Fruit fly (Drosophila melanogaster) whole organism, adult: ENCODE data around the gene CG43693.

ENCODE experiments used
- CG11617 ChIP-seq: fragments of 200-800 bp; sonication (Bioruptor generic); optimal IDR thresholded peaks from 2 replicates; lab custom pipeline; 2017; ENCODE audit warnings: mild to moderate bottlenecking, missing biosample characterization, missing genetic modification reagents, missing genetic modification characterization
- CG12768 ChIP-seq: fragments of 200-800 bp; sonication (Bioruptor generic); optimal IDR thresholded peaks from 2 replicates; lab custom pipeline; 2017; ENCODE audit warnings: missing biosample characterization, missing genetic modification characterization, mild to moderate bottlenecking, moderate library complexity, missing genetic modification reagents
- CG14711 ChIP-seq: fragments of 200-800 bp; sonication (Bioruptor generic); optimal IDR thresholded peaks from 2 replicates; lab custom pipeline; 2018; ENCODE audit warnings: missing biosample characterization, mild to moderate bottlenecking, missing genetic modification characterization, moderate library complexity
- CG1620 ChIP-seq: fragments of 200-800 bp; sonication (Bioruptor generic); optimal IDR thresholded peaks from 2 replicates; lab custom pipeline; 2016; ENCODE audit warnings: missing biosample characterization, missing genetic modification characterization
- CG33017 ChIP-seq: fragments of 200-800 bp; sonication (Bioruptor generic); optimal IDR thresholded peaks from 2 replicates; lab custom pipeline; 2018; ENCODE audit warnings: missing biosample characterization, mild to moderate bottlenecking, missing genetic modification characterization, moderate library complexity
- CG5204 ChIP-seq: fragments of 200-800 bp; sonication (Bioruptor generic); optimal IDR thresholded peaks from 2 replicates; lab custom pipeline; 2016; ENCODE audit warnings: missing biosample characterization, missing genetic modification characterization
- CG7045 ChIP-seq: fragments of 200-800 bp; sonication (Bioruptor generic); optimal IDR thresholded peaks from 2 replicates; lab custom pipeline; 2017; ENCODE audit warnings: missing biosample characterization, mild to moderate bottlenecking, missing genetic modification characterization
- CG7101 ChIP-seq: fragments of 200-800 bp; sonication (Bioruptor generic); optimal IDR thresholded peaks from 2 replicates; lab custom pipeline; 2018; ENCODE audit warnings: missing biosample characterization, mild to moderate bottlenecking, missing genetic modification characterization, moderate library complexity
- Clk ChIP-seq: fragments of 200-800 bp; sonication (Bioruptor generic); optimal IDR thresholded peaks from 2 replicates; lab custom pipeline; 2017; ENCODE audit warnings: missing biosample characterization, missing genetic modification characterization
- Crg-1 ChIP-seq: fragments of 200-800 bp; sonication (Bioruptor generic); optimal IDR thresholded peaks from 2 replicates; lab custom pipeline; 2016; ENCODE audit warnings: missing biosample characterization, missing genetic modification characterization
- Hr96 ChIP-seq: fragments of 200-800 bp; sonication (Bioruptor generic); optimal IDR thresholded peaks from 2 replicates; lab custom pipeline; 2016; ENCODE audit warnings: missing biosample characterization, missing genetic modification characterization
- Mnt ChIP-seq: fragments of 200-800 bp; sonication (Bioruptor generic); optimal IDR thresholded peaks from 2 replicates; lab custom pipeline; 2016; ENCODE audit warnings: missing biosample characterization, mild to moderate bottlenecking, missing genetic modification characterization
- bab1 ChIP-seq: fragments of 200-800 bp; sonication (Bioruptor generic); optimal IDR thresholded peaks from 3 replicates; lab custom pipeline; 2019; ENCODE audit warnings: missing biosample characterization, mild to moderate bottlenecking, missing genetic modification characterization, moderate library complexity
- cic ChIP-seq: fragments of 200-800 bp; sonication (Bioruptor generic); optimal IDR thresholded peaks from 2 replicates; lab custom pipeline; 2017; ENCODE audit warnings: missing biosample characterization, mild to moderate bottlenecking, missing genetic modification characterization, moderate library complexity
- cnc ChIP-seq, 2 experiments: fragments of >200 bp; optimal IDR thresholded peaks; 2 replicates each; lab custom pipeline; 2017
- kay ChIP-seq: fragments of 200-800 bp; sonication (Bioruptor generic); peaks from one replicate; lab custom pipeline; 2016; ENCODE audit warnings: missing biosample characterization, missing genetic modification characterization, borderline replicate concordance
- ovo ChIP-seq: fragments of 200-800 bp; sonication (Bioruptor generic); optimal IDR thresholded peaks from 2 replicates; lab custom pipeline; 2016; ENCODE audit warnings: missing biosample characterization, missing genetic modification characterization
- pad ChIP-seq: fragments of 200-800 bp; sonication (Bioruptor generic); optimal IDR thresholded peaks from 3 replicates; lab custom pipeline; 2017; ENCODE audit warnings: missing biosample characterization, missing genetic modification characterization, mild to moderate bottlenecking, moderate library complexity, missing genetic modification reagents
- tj ChIP-seq: fragments of 200-800 bp; sonication (Bioruptor generic); optimal IDR thresholded peaks from 3 replicates; lab custom pipeline; 2017; ENCODE audit warnings: missing biosample characterization, mild to moderate bottlenecking, missing genetic modification characterization, moderate library complexity
- toe ChIP-seq: fragments of 200-800 bp; sonication (Bioruptor generic); optimal IDR thresholded peaks from 2 replicates; lab custom pipeline; 2016; ENCODE audit warnings: missing biosample characterization, missing genetic modification characterization

CG43693 gene

dm6 chr3L:11031784-11032183, 19.4 kb downstream of the CG43693 start:
- TF ChIP-seq CG7101 (no peak), CG1620 (GFP tag; lab: Kevin White, UChicago) (no peak), kay (no peak), CG33017 (tag; lab: Kevin White, UChicago) (no peak), pad (GFP tag; lab: Kevin White, UChicago) (no peak), CG7045 (GFP tag; lab: Kevin White, UChicago) (no peak), CG14711 (tag; lab: Kevin White, UChicago) (no peak), bab1 (no peak), toe (GFP tag; lab: Kevin White, UChicago) (no peak), CG12768 (no peak), ovo (GFP tag; lab: Kevin White, UChicago) (no peak), Mnt (GFP tag; lab: Kevin White, UChicago) (no peak), cic (GFP tag; lab: Kevin White, UChicago) (no peak), Hr96 (no peak), Crg-1 (GFP tag; lab: Kevin White, UChicago) (no peak), CG5204 (GFP tag; lab: Kevin White, UChicago) (no peak), Clk (GFP tag; lab: Kevin White, UChicago) (no peak), cnc (optimal IDR thresholded peaks at IDR 0.05; lab: Kevin White, UChicago) (no peak), CG11617 (no peak)

- TF ChIP-seq CG7101 = no peak
- TF ChIP-seq Mnt (GFP tag; lab: Kevin White, UChicago) = no peak
- no peak for TF ChIP-seq Clk (GFP tag; lab: Kevin White, UChicago)
- no peak for TF ChIP-seq CG1620 (GFP tag; lab: Kevin White, UChicago)
- no peak for TF ChIP-seq bab1
- TF ChIP-seq pad (GFP tag; lab: Kevin White, UChicago) = no peak
- no peak for TF ChIP-seq cic (GFP tag; lab: Kevin White, UChicago)
- no peak for TF ChIP-seq CG7045 (GFP tag; lab: Kevin White, UChicago)
- TF ChIP-seq kay = no peak
- no peak for TF ChIP-seq toe (GFP tag; lab: Kevin White, UChicago)
- no peak for TF ChIP-seq CG11617
- no peak for TF ChIP-seq cnc (optimal IDR thresholded peaks at IDR 0.05; lab: Kevin White, UChicago)
- TF ChIP-seq CG5204 (GFP tag; lab: Kevin White, UChicago) = no peak
- no peak for TF ChIP-seq Crg-1 (GFP tag; lab: Kevin White, UChicago)
- TF ChIP-seq tj (GFP tag; lab: Kevin White, UChicago) = no peak
- TF ChIP-seq CG12768 = no peak
- no peak for TF ChIP-seq CG14711 (tag; lab: Kevin White, UChicago)
- no peak for TF ChIP-seq Hr96
These were observed 23.9 kb downstream of the CG43693 start, which contains the start of gene CG32081 for dm6 chr3L:11027279-11027678. Gene CG32081 (plus strand): TSS chr3L:11027579.

DNA sequence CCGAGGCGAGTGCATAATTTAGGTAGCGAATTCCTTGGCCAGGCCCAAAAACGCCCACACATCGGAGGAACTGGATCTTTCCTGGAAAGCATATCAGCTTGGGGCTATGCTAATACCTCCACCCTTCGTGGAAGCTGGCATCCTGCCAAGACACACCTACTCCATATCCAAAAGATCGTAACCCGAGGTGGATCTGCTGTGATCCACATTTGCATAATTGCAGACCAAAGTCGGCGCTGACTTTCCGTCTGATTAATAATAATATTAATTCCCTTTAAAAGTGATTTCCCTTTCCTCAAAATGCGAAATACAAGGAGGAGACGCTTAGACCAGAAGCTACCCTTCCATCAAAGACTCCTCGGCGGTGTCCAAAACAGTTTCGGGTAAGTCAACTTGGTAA, 25.9 kb downstream of the CG43693 start, which contains the start of gene CG32079:
Gene CG32079, plus strand, starts transcription at position 301 of the 400 bp plus-strand sequence.
- no peak for TF ChIP-seq bab1
- TF ChIP-seq tj (GFP tag; lab: Kevin White, UChicago) = no peak
- TF ChIP-seq Clk (GFP tag; lab: Kevin White, UChicago) = no peak
- TF ChIP-seq CG11617 = no peak
- TF ChIP-seq Mnt (GFP tag; lab: Kevin White, UChicago) = no peak

DNA sequence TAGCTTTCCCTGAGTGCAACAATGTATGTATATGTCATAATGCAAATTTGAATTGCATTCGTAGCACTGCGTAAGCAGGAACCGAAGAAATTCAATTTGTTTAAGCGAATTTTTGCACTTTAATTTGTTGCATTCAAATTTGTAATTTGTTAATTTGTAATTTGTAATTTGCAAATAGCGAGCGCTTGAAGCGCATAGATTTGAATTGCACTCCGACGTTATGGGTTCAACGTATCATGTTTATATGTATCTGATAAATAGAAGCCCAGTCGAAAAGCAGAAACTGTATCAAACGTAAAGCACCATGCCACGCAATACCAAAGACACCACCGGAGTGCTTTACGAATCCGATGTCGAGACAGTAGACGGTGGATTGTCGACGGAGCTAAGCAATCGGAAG, 27.9 kb downstream of the CG43693 start, which contains the start of gene Fad2:
Gene Fad2, plus strand, starts transcription at position 301 of the 400 bp plus-strand sequence.
- no peak for TF ChIP-seq toe (GFP tag; lab: Kevin White, UChicago)
- no peak for TF ChIP-seq ovo (GFP tag; lab: Kevin White, UChicago)
- TF ChIP-seq cnc (optimal IDR thresholded peaks at IDR 0.05; lab: Kevin White, UChicago) = no peak
- no peak for TF ChIP-seq CG5204 (GFP tag; lab: Kevin White, UChicago)
- no peak for TF ChIP-seq tj (GFP tag; lab: Kevin White, UChicago)
- TF ChIP-seq bab1 = no peak
- TF ChIP-seq Hr96 = no peak
- no peak for TF ChIP-seq CG11617

DNA sequence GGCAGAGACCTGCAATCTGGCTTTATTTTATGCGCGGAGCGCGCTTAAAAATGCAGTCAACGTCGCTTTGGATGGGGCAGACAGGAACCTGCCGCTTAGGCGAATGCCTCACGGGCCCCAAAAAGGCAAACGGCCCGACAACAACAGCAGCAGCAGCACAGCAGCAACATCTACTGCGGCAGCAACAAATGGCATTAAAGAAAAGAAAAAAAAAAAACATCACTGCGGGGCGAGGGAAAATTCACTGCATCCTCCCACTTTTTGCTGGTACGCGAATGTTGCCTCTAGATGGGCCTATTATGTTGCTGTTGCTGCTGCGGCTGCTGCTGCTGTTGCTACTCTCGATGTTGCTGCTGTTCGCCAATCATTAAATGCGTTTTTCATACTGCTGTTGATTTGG, 29.2 kb downstream of the CG43693 start:
- no peak for TF ChIP-seq Crg-1 (GFP tag; lab: Kevin White, UChicago)
- TF ChIP-seq cic (GFP tag; lab: Kevin White, UChicago) = no peak
- no peak for TF ChIP-seq bab1
- TF ChIP-seq CG7101 = no peak
- TF ChIP-seq CG12768 = no peak
- TF ChIP-seq pad (GFP tag; lab: Kevin White, UChicago) = no peak
- no peak for TF ChIP-seq tj (GFP tag; lab: Kevin White, UChicago)

- TF ChIP-seq pad (GFP tag; lab: Kevin White, UChicago) (no peak), cic (GFP tag; lab: Kevin White, UChicago) (no peak), tj (GFP tag; lab: Kevin White, UChicago) (no peak), CG11617 (no peak), CG12768 (no peak), Crg-1 (GFP tag; lab: Kevin White, UChicago) (no peak), Mnt (GFP tag; lab: Kevin White, UChicago) (no peak), Hr96 (no peak), ovo (GFP tag; lab: Kevin White, UChicago) (no peak), toe (GFP tag; lab: Kevin White, UChicago) (no peak), CG5204 (GFP tag; lab: Kevin White, UChicago) (no peak), cnc (optimal IDR thresholded peaks at IDR 0.05; lab: Kevin White, UChicago) (no peak), CG7045 (GFP tag; lab: Kevin White, UChicago) (no peak), Clk (GFP tag; lab: Kevin White, UChicago) (no peak)
These were observed 31.1 kb downstream of the CG43693 start for dm6 chr3L:11020058-11020457.

DNA sequence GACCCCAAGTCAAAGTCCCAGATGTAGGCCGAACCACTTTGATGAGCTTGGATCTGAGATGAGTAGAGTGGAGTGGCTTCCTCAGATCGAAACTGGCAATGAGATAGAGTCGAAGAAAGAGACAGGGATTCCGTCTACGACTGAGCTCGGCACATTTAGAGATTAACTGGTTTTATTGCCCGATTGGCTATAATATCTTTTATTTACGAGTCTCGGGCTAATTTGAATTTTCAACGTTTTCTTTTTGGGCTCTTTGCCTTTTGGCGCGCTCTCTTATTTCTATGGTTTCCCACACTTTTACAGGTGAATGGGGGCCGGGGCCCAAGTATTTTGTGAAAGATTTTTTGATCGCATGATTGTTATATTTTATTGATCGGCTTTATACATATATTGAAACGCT, 36.0 kb downstream of the CG43693 start:
- TF ChIP-seq CG7045 (GFP tag; lab: Kevin White, UChicago) (no peak), CG33017 (tag; lab: Kevin White, UChicago) (no peak), cic (GFP tag; lab: Kevin White, UChicago) (no peak), tj (GFP tag; lab: Kevin White, UChicago) (no peak), pad (GFP tag; lab: Kevin White, UChicago) (no peak), CG1620 (GFP tag; lab: Kevin White, UChicago) (no peak), CG12768 (no peak), CG7101 (no peak), ovo (GFP tag; lab: Kevin White, UChicago) (no peak), Hr96 (no peak), kay (no peak), toe (GFP tag; lab: Kevin White, UChicago) (no peak), cnc (optimal IDR thresholded peaks at IDR 0.05; lab: Kevin White, UChicago) (no peak), Mnt (GFP tag; lab: Kevin White, UChicago) (no peak), bab1 (no peak), CG5204 (GFP tag; lab: Kevin White, UChicago) (no peak), Crg-1 (GFP tag; lab: Kevin White, UChicago) (no peak), CG14711 (tag; lab: Kevin White, UChicago) (no peak), CG11617 (no peak), Clk (GFP tag; lab: Kevin White, UChicago) (no peak)
